Worm (Caenorhabditis elegans): ENCODE data around the gene cls-2.

ce11 chrIII:9022535-9022934 lies 32.3 kb upstream of the cls-2 start, which contains the start of gene F59B2.14:
- no peak for TF ChIP-seq dao-5 (tag; optimal IDR thresholded peaks at IDR 0.05)
- TF ChIP-seq W03F9.2 (tag; optimal IDR thresholded peaks at IDR 0.05), result no peak

Measured in whole organism, L4/young adult.